Worm (Caenorhabditis elegans) whole organism, young adult: ENCODE data around the gene sdn-1.
A peak's percentile ranks its signal among the peaks of the same experiment; 100 is the strongest.

Experiments used
- Y56A3A.18 ChIP-seq: fragments of 200-800 bp; sonication (Bioruptor generic); IDR thresholded peaks from 2 replicates; pipeline ENCODE4 v1.3.6; 2022; ENCODE audit warnings: missing genetic modification reagents, missing genetic modification characterization, missing compliant biosample characterization
- ama-1 ChIP-seq, 3 experiments: fragments of 150-350 bp in 1 of 3; sonication (generic microtip) in 2 of 3; optimal IDR thresholded peaks; 2 replicates each; lab custom pipeline; 2014 to 2018; ENCODE audit warnings: missing biosample characterization in 2 of 3, missing genetic modification characterization in 2 of 3, missing genetic modification reagents in 2 of 3
- ets-4 ChIP-seq: fragments of 200-800 bp; sonication (Bioruptor generic); optimal IDR thresholded peaks from 2 replicates; lab custom pipeline; 2018; ENCODE audit warnings: mild to moderate bottlenecking, missing genetic modification characterization, missing compliant biosample characterization
- lin-35 ChIP-seq, 3 experiments: fragments of 150-350 bp in 2 of 3; sonication (generic microtip) in 1 of 3; optimal IDR thresholded peaks; 2 replicates each; lab custom pipeline; 2014 to 2018; ENCODE audit warnings: missing biosample characterization in 3 of 3, missing genetic modification characterization in 3 of 3, missing genetic modification reagents in 3 of 3
- madf-3 ChIP-seq: fragments of 200-800 bp; sonication (Bioruptor generic); IDR thresholded peaks from 2 replicates; pipeline ENCODE4 v1.3.6; 2022; ENCODE audit warnings: missing genetic modification reagents, missing genetic modification characterization, missing compliant biosample characterization
- nfyb-1 ChIP-seq: fragments of 200-800 bp; sonication (Bioruptor generic); IDR thresholded peaks from 2 replicates; pipeline ENCODE4 v1.3.6; 2022; ENCODE audit warnings: missing genetic modification reagents, missing genetic modification characterization, missing compliant biosample characterization
- ztf-22 ChIP-seq: fragments of 200-800 bp; sonication (Bioruptor generic); optimal IDR thresholded peaks from 2 replicates; lab custom pipeline; 2018; ENCODE audit warnings: mild to moderate bottlenecking, missing genetic modification characterization, moderate library complexity, missing compliant biosample characterization

DNA sequence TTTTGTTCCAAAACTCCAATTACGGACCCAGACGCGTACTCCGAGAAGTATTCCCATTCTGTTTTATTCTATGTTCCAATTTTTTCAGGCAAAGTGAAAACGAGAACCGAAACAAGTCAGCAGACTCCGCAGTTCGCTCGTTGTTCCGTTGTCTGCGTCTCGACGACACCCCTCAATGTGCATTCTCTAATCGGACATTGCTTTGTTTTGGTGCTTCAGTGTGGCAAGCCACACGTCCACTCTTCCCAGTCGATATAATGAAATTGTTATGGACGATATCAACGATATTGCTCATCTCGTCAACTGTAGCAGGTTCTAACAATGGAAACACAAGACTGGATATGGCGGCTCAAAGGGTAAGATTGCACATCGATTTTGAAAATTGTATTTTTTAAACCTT is 16.3 kb downstream of the sdn-1 start, which contains the start of gene nhx-5:
- no peak for TF ChIP-seq lin-35 (GFP tag; optimal IDR thresholded peaks at IDR 0.05; lab: Kevin White, UChicago)
- TF ChIP-seq ztf-22 (GFP tag; lab: Kevin White, UChicago) = no peak
- TF ChIP-seq madf-3 (GFP tag; lab: Robert Waterston, UW) = no peak
- no peak for TF ChIP-seq Y56A3A.18 (GFP tag; lab: Robert Waterston, UW)
- TF ChIP-seq ets-4 (GFP tag; lab: Kevin White, UChicago) = no peak
- no peak for TF ChIP-seq ama-1 (optimal IDR thresholded peaks at IDR 0.05; lab: Kevin White, UChicago)
- no peak for TF ChIP-seq ama-1 (GFP tag; optimal IDR thresholded peaks at IDR 0.05; lab: Kevin White, UChicago)
- 0 out of 2 replicates have a peak, but pooled peaks have one; percentile 35 for TF ChIP-seq nfyb-1 (GFP tag; lab: Robert Waterston, UW)
